Worm (Caenorhabditis elegans) whole organism, L3 larva: ENCODE data around the gene C50C3.1.
A peak's percentile ranks its signal among the peaks of the same experiment; 100 is the strongest.

ENCODE experiments used
- R02D3.7 ChIP-seq: fragments of 150-350 bp; optimal IDR thresholded peaks from 2 replicates; lab custom pipeline; 2014; ENCODE audit warnings: missing biosample characterization, missing genetic modification characterization
- ZK546.5 ChIP-seq: sonication (generic microtip); optimal IDR thresholded peaks from 2 replicates; lab custom pipeline; 2017; ENCODE audit warnings: missing biosample characterization, missing genetic modification characterization
- aly-2 ChIP-seq: fragments of 150-350 bp; optimal IDR thresholded peaks from 2 replicates; lab custom pipeline; 2014; ENCODE audit warnings: missing biosample characterization, missing genetic modification characterization
- ama-1 ChIP-seq: fragments of 150-350 bp; optimal IDR thresholded peaks from 2 replicates; lab custom pipeline; 2018
- ceh-28 ChIP-seq: fragments of 150-350 bp; optimal IDR thresholded peaks from 2 replicates; lab custom pipeline; 2014; ENCODE audit warnings: missing biosample characterization, missing genetic modification reagents, missing genetic modification characterization
- ceh-82 ChIP-seq: fragments of 150-350 bp; optimal IDR thresholded peaks from 2 replicates; lab custom pipeline; 2014; ENCODE audit warnings: missing biosample characterization, missing genetic modification characterization
- ceh-9 ChIP-seq: sonication (generic microtip); optimal IDR thresholded peaks from 2 replicates; lab custom pipeline; 2018; ENCODE audit warnings: missing biosample characterization, missing genetic modification characterization
- egl-5 ChIP-seq: fragments of 150-350 bp; optimal IDR thresholded peaks from 2 replicates; lab custom pipeline; 2017; ENCODE audit warnings: missing biosample characterization, missing genetic modification reagents, missing genetic modification characterization, inconsistent platforms
- elt-1 ChIP-seq: fragments of 150-350 bp; optimal IDR thresholded peaks from 2 replicates; lab custom pipeline; 2014; ENCODE audit warnings: missing biosample characterization, missing genetic modification characterization
- elt-2 ChIP-seq: sonication (generic microtip); optimal IDR thresholded peaks from 2 replicates; lab custom pipeline; 2016; ENCODE audit warnings: missing genetic modification reagents, mild to moderate bottlenecking, missing genetic modification characterization, missing compliant biosample characterization
- elt-3 ChIP-seq, 3 experiments: fragments of 150-350 bp in 1 of 3; sonication (generic microtip) in 2 of 3; optimal IDR thresholded peaks; 2 replicates in 2 of 3; 4 replicates in 1 of 3; lab custom pipeline; 2014 to 2017; ENCODE audit warnings: missing biosample characterization in 3 of 3, missing genetic modification characterization in 3 of 3
- fkh-10 ChIP-seq: sonication (generic microtip); optimal IDR thresholded peaks from 2 replicates; lab custom pipeline; 2017; ENCODE audit warnings: missing biosample characterization, missing genetic modification reagents, missing genetic modification characterization
- jun-1 ChIP-seq: fragments of 150-350 bp; optimal IDR thresholded peaks from 2 replicates; lab custom pipeline; 2014; ENCODE audit warnings: missing biosample characterization, missing genetic modification reagents, missing genetic modification characterization
- lin-15B ChIP-seq: fragments of 150-350 bp; optimal IDR thresholded peaks from 2 replicates; lab custom pipeline; 2014; ENCODE audit warnings: missing biosample characterization, missing genetic modification characterization
- lin-39 ChIP-seq: fragments of 150-350 bp; optimal IDR thresholded peaks from 2 replicates; lab custom pipeline; 2018; ENCODE audit warnings: missing biosample characterization, missing genetic modification reagents, missing genetic modification characterization
- lsy-12 ChIP-seq: sonication (generic microtip); optimal IDR thresholded peaks from 2 replicates; lab custom pipeline; 2016; ENCODE audit warnings: mild to moderate bottlenecking, missing genetic modification characterization, missing compliant biosample characterization
- mdl-1 ChIP-seq: fragments of 150-350 bp; optimal IDR thresholded peaks from 2 replicates; lab custom pipeline; 2014; ENCODE audit warnings: missing biosample characterization, missing genetic modification characterization
- mml-1 ChIP-seq: fragments of 150-350 bp; sonication (generic microtip); optimal IDR thresholded peaks from 3 replicates; lab custom pipeline; 2014; ENCODE audit warnings: missing biosample characterization, missing genetic modification characterization
- nfya-1 ChIP-seq: sonication (generic microtip); optimal IDR thresholded peaks from 2 replicates; lab custom pipeline; 2017; ENCODE audit warnings: missing genetic modification characterization, mild to moderate bottlenecking, missing compliant biosample characterization, antibody characterized with exemption, moderate library complexity; ENCODE audit not compliant: insufficient read depth
- nhr-11 ChIP-seq: fragments of 150-350 bp; optimal IDR thresholded peaks from 2 replicates; lab custom pipeline; 2014; ENCODE audit warnings: missing biosample characterization, missing genetic modification characterization
- nhr-12 ChIP-seq: fragments of 150-350 bp; optimal IDR thresholded peaks from 2 replicates; lab custom pipeline; 2014; ENCODE audit warnings: missing biosample characterization, missing genetic modification characterization
- nhr-67 ChIP-seq: fragments of 150-350 bp; optimal IDR thresholded peaks from 2 replicates; lab custom pipeline; 2014; ENCODE audit warnings: missing biosample characterization, missing genetic modification characterization
- nhr-76 ChIP-seq: fragments of 150-350 bp; sonication (generic microtip); optimal IDR thresholded peaks from 5 replicates; lab custom pipeline; 2014; ENCODE audit warnings: missing biosample characterization, missing genetic modification characterization
- pha-4 ChIP-seq: fragments of 150-350 bp; optimal IDR thresholded peaks from 2 replicates; lab custom pipeline; 2014; ENCODE audit warnings: missing biosample characterization, missing genetic modification reagents, missing genetic modification characterization
- pqm-1 ChIP-seq: fragments of 150-350 bp; optimal IDR thresholded peaks from 2 replicates; lab custom pipeline; 2017; ENCODE audit warnings: missing biosample characterization, missing genetic modification characterization, inconsistent platforms
- sea-2 ChIP-seq: fragments of 150-350 bp; sonication (generic microtip); optimal IDR thresholded peaks from 4 replicates; lab custom pipeline; 2014; ENCODE audit warnings: missing biosample characterization, missing genetic modification reagents, missing genetic modification characterization
- snpc-4 ChIP-seq: fragments of 150-350 bp; optimal IDR thresholded peaks from 2 replicates; lab custom pipeline; 2014; ENCODE audit warnings: missing biosample characterization, missing genetic modification characterization
- tbx-2 ChIP-seq: sonication (generic microtip); optimal IDR thresholded peaks from 2 replicates; lab custom pipeline; 2016; ENCODE audit warnings: mild to moderate bottlenecking, missing genetic modification characterization, missing compliant biosample characterization
- unc-62 ChIP-seq: fragments of 150-350 bp; sonication (generic microtip); optimal IDR thresholded peaks from 4 replicates; lab custom pipeline; 2014; ENCODE audit warnings: missing biosample characterization, missing genetic modification reagents, missing genetic modification characterization
- ztf-11 ChIP-seq: fragments of 150-350 bp; optimal IDR thresholded peaks from 2 replicates; lab custom pipeline; 2014; ENCODE audit warnings: missing biosample characterization, missing genetic modification characterization
- ztf-4 ChIP-seq: fragments of 150-350 bp; optimal IDR thresholded peaks from 2 replicates; lab custom pipeline; 2014; ENCODE audit warnings: missing biosample characterization, missing genetic modification characterization

C50C3.1 gene

DNA sequence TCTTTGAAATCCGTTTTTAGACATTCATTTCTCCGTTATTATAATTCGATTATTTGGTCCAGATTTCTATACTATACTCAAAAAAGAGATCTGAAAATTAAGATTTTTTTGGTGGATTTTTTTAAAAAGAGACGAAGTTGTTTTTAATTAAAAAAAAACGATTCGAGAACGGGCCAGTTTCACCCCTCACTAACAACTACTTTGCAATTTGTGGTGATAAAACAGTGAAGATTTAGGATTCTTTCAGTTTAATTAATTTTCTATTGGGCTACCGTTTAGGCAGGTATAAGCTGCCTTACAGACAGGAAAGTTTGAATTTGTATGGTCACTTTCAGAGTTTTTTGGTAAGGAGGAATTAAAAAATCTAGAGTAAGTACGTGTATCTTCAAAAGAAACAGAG is 9.3 kb downstream of the C50C3.1 start, which contains the start of gene unc-36:
Gene unc-36 (minus strand): TSS at position 101 of the 400 bp plus-strand sequence.
- no peak for TF ChIP-seq nhr-11
- TF ChIP-seq nfya-1 (tag; lab: Kevin White, UChicago), result no peak
- no peak for TF ChIP-seq elt-2 (tag; lab: Kevin White, UChicago)
- TF ChIP-seq ama-1 (lab: Kevin White, UChicago), result no peak
- no peak for TF ChIP-seq nhr-67
- TF ChIP-seq tbx-2 (tag; lab: Kevin White, UChicago), result no peak
- no peak for TF ChIP-seq unc-62 (GFP tag; lab: Kevin White, UChicago)
- TF ChIP-seq aly-2 (tag; lab: Kevin White, UChicago), result no peak
- no peak for TF ChIP-seq nhr-76
- no peak for TF ChIP-seq lin-15B (tag; lab: Kevin White, UChicago)
- TF ChIP-seq fkh-10 (GFP tag; lab: Kevin White, UChicago), result no peak
- no peak for TF ChIP-seq pqm-1 (tag; lab: Kevin White, UChicago)
- no peak for TF ChIP-seq ZK546.5 (tag; lab: Kevin White, UChicago)
- TF ChIP-seq mml-1 (tag; lab: Kevin White, UChicago), result no peak
- no peak for TF ChIP-seq R02D3.7 (tag; lab: Kevin White, UChicago)
- TF ChIP-seq lsy-12 (tag; lab: Kevin White, UChicago), result no peak

DNA sequence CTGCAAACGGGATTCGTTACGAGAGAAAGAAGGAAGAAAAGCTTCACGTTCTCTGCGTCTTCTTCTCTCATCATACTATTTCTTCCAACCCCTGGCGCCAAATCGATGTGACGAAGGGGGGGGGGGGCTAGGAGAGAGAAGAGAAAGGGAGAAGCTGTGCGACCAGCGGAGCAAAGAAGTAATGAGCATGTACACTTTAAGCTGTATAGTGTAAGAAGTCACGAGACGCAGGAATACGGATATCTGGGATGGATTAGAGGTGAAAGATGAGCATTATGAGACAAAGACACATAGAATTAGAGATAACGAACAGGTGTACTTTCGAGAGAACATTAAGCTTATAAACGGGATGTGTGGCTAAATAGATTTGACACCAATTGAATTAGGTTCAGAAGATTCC is 10.0 kb downstream of the C50C3.1 start:
- TF ChIP-seq snpc-4 (tag; lab: Kevin White, UChicago) (peak; percentile 43), ZK546.5 (tag; lab: Kevin White, UChicago) (no peak), nhr-11 (peak; percentile 5), lin-39 (tag; lab: Kevin White, UChicago) (peak; percentile 60), pqm-1 (tag; lab: Kevin White, UChicago) (no peak), sea-2 (GFP tag; lab: Kevin White, UChicago) (no peak), lin-15B (tag; lab: Kevin White, UChicago) (peak; percentile 33), nfya-1 (tag; lab: Kevin White, UChicago) (peak; percentile 77)
- TF ChIP-seq, all 47 proteins: peak for 5

DNA sequence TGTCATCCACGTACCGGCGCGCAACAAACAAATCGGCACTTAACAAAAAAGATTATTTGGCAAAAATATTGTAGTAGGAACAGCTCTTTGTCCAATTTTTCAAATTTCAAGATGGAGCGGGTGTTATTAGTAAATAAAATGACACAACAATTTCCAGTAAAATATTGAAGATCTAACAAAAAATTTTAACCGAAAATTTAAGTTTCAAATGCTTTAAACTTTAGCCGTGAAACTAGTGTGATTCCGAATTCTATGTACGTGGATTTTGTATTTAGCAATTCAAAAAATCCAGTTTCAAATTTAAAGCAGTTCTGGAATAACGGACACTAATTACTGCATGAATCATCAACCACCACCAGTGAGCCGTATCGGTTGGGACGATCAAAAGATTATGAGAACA is 11.0 kb downstream of the C50C3.1 start, which contains the start of gene snb-5:
Gene snb-5 (plus strand): TSS at position 301 of the 400 bp plus-strand sequence.
- TF ChIP-seq elt-1 (tag; lab: Kevin White, UChicago), result no peak
- no peak for TF ChIP-seq egl-5
- no peak for TF ChIP-seq lin-39 (tag; lab: Kevin White, UChicago)
- no peak for TF ChIP-seq aly-2 (tag; lab: Kevin White, UChicago)
- no peak for TF ChIP-seq nhr-11
- TF ChIP-seq nhr-76, result no peak
- TF ChIP-seq pha-4 (tag; lab: Kevin White, UChicago), result no peak
- no peak for TF ChIP-seq ceh-9 (tag; lab: Kevin White, UChicago)
- no peak for TF ChIP-seq nhr-12

- TF ChIP-seq jun-1 (no peak), ceh-82 (tag; lab: Kevin White, UChicago) (no peak), R02D3.7 (tag; lab: Kevin White, UChicago) (no peak), ztf-4 (tag; lab: Kevin White, UChicago) (no peak)
These were observed 18.0 kb downstream of the C50C3.1 start, which contains the start of gene C30A5.10 for ce11 chrIII:8209775-8210174. Gene C30A5.10 (minus strand): TSS chrIII:8209875.

- TF ChIP-seq nfya-1 (tag; lab: Kevin White, UChicago), result peak; percentile 21
- TF ChIP-seq elt-3 (tag; optimal IDR thresholded peaks at IDR 0.05; lab: Kevin White, UChicago), result no peak
- TF ChIP-seq mdl-1 (tag; lab: Kevin White, UChicago), result no peak
- no peak for TF ChIP-seq ztf-4 (tag; lab: Kevin White, UChicago)
- TF ChIP-seq ztf-11 (tag; lab: Kevin White, UChicago), result no peak
- TF ChIP-seq ceh-28, result no peak
- no peak for TF ChIP-seq ceh-82 (tag; lab: Kevin White, UChicago)
- no peak for TF ChIP-seq unc-62 (GFP tag; lab: Kevin White, UChicago)
These were observed 19.8 kb downstream of the C50C3.1 start for ce11 chrIII:8211562-8211961.

DNA sequence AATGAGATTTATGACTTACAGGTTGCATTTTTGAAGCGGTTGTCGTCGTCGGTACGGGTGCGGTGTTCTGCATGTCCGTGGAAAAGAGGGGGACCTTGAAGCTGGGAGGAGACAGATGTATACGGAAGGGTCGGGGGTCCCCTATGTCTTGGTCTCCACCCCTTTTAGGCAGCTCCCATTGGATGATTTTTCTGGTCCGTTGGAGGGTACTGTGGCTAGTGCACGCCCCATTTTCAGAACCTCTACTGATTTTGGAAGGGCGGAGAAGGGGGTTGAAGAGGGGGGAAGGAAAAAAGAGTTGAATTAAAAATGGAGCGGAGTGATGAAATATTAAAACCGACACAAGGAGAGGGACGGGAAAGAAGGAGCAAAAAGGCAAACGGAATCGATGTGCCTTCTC is 24.4 kb downstream of the C50C3.1 start, which contains the start of gene unc-86:
Gene unc-86 (minus strand): TSS at position 113 of the 400 bp plus-strand sequence.
- TF ChIP-seq nfya-1 (tag; lab: Kevin White, UChicago) (peak; percentile 67), ama-1 (lab: Kevin White, UChicago) (no peak)
